Worm (Caenorhabditis elegans) whole organism, L4 larva: Measurements from ENCODE around the gene T26C5.3.

Source experiments
- ceh-82 ChIP-seq: sonication (generic microtip); optimal IDR thresholded peaks from 2 replicates; lab custom pipeline; 2017; ENCODE audit warnings: missing biosample characterization, missing genetic modification characterization
- lin-13 ChIP-seq: fragments of 150-350 bp; optimal IDR thresholded peaks from 2 replicates; lab custom pipeline; 2014; ENCODE audit warnings: missing biosample characterization, missing genetic modification reagents, missing genetic modification characterization
- pha-4 ChIP-seq, 2 experiments: fragments of 150-350 bp in 1 of 2; fragments of 200-800 bp in 1 of 2; sonication (Bioruptor generic) in 1 of 2; IDR thresholded peaks in 1 of 2; optimal IDR thresholded peaks in 1 of 2; 2 replicates each; pipeline versions ENCODE4 v1.3.6 to Lab custom; 2014 to 2022; ENCODE audit warnings: missing genetic modification characterization in 2 of 2, missing genetic modification reagents in 2 of 2, missing biosample characterization in 1 of 2, missing compliant biosample characterization in 1 of 2
- unc-130 ChIP-seq: sonication (generic microtip); optimal IDR thresholded peaks from 2 replicates; lab custom pipeline; 2016; ENCODE audit warnings: missing genetic modification reagents, missing genetic modification characterization, missing compliant biosample characterization

DNA sequence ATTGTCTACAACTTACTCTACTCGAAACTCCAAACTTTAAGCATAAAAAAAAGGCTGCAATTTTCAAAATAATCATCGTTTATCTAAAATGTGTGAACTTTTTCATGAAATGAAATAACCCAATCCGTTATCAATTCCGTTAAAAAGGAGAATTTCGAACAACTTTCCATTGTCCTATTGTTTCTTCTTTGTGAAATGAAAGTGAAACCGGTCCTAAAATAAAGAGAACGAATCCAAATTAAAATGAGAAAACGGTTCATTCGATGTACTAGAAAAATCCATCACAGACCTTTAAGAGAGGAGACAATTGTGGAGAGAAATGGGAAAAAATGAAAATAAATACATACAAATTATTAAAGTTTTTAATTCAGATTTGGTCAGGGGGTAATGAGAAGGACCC is 59.3 kb downstream of the T26C5.3 start, which contains the start of gene C01G6.9:
- TF ChIP-seq lin-13 (no peak), ceh-82 (no peak), pha-4 (GFP tag; IDR thresholded peaks at IDR 0.05; lab: Robert Waterston, UW) (no peak), pha-4 (tag; optimal IDR thresholded peaks at IDR 0.05; lab: Kevin White, UChicago) (no peak), unc-130 (GFP tag; lab: Kevin White, UChicago) (no peak)
